Fruit fly (Drosophila melanogaster): ENCODE results near the gene CG15771.
A peak's percentile ranks its signal among the peaks of the same experiment; 100 is the strongest.

CG15771 gene

DNA sequence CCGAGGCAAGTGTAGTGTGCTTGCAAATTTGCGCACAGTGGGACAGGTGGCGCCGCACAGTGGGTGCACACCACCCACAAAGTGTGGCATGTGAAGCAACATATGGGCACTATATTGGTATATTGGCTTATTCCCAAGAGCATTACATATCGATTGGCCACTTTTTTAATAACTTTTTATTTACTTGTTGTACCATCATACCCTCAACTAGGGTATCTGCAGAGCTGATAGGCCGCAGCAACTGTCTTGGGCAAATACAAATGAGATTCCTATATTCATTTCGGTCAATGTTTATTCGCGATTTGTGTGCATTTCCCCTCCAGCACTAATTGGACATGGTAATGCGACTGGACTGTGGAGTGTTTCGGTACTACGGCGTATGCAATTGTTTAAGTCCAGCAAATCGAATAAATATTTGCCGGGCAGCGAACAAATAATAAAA is 30.6 kb upstream of the CG15771 start (continued):
- TF ChIP-seq pum (GFP tag; optimal IDR thresholded peaks at IDR 0.05): peak; percentile 35
- TF ChIP-seq unc-4 (GFP tag; IDR thresholded peaks at IDR 0.05; ENCODE audit: partially characterized antibody): no peak
- no peak for TF ChIP-seq al (GFP tag; IDR thresholded peaks at IDR 0.05)
- no peak for TF ChIP-seq pho (GFP tag; optimal IDR thresholded peaks at IDR 0.05)
- TF ChIP-seq CG9876 (GFP tag; optimal IDR thresholded peaks at IDR 0.05): peak; percentile 28
- TF ChIP-seq CG8359 (GFP tag; optimal IDR thresholded peaks at IDR 0.05; ENCODE audit: borderline replicate concordance): peak; percentile 31
- TF ChIP-seq gsb-n (tag; optimal IDR thresholded peaks at IDR 0.05): peak; percentile 64
- peak; percentile 7 for TF ChIP-seq CG9609 (GFP tag; optimal IDR thresholded peaks at IDR 0.05)
- TF ChIP-seq ttk (GFP tag; IDR thresholded peaks at IDR 0.05): peak; percentile 32
- TF ChIP-seq CG1792 (GFP tag; optimal IDR thresholded peaks at IDR 0.05): no peak
- TF ChIP-seq slbo (GFP tag; IDR thresholded peaks at IDR 0.05): peak; percentile 68
- 0 out of 2 replicates have a peak, but pooled peaks have one; percentile 53 for TF ChIP-seq CG32772 (GFP tag; IDR thresholded peaks at IDR 0.05)
- no peak for TF ChIP-seq HLH4C (GFP tag; IDR thresholded peaks at IDR 0.05; ENCODE audit: partially characterized antibody)
- TF ChIP-seq Dad (GFP tag; optimal IDR thresholded peaks at IDR 0.05): peak; percentile 7
- peak; percentile 51; the same call in 1 of the 3 replicates for TF ChIP-seq CG11093 (GFP tag; IDR thresholded peaks at IDR 0.05)
- TF ChIP-seq D19A (tag; optimal IDR thresholded peaks at IDR 0.05): peak; percentile 32
- TF ChIP-seq CG30431 (GFP tag; optimal IDR thresholded peaks at IDR 0.05): peak; percentile 17
- no peak for TF ChIP-seq br (optimal IDR thresholded peaks at IDR 0.05)
- TF ChIP-seq salm (tag; optimal IDR thresholded peaks at IDR 0.05): peak; percentile 33
- no peak for TF ChIP-seq Atf6 (GFP tag; IDR thresholded peaks at IDR 0.05)
- peak; percentile 33 for TF ChIP-seq Atf-2 (GFP tag; optimal IDR thresholded peaks at IDR 0.05)
- TF ChIP-seq CG2712 (tag; optimal IDR thresholded peaks at IDR 0.05): peak; percentile 39
- TF ChIP-seq CG5180 (GFP tag; optimal IDR thresholded peaks at IDR 0.05): peak; percentile 9
- no peak for TF ChIP-seq CG42726 (GFP tag; IDR thresholded peaks at IDR 0.05; ENCODE audit: partially characterized antibody)
- no peak for TF ChIP-seq Adf1 (GFP tag; IDR thresholded peaks at IDR 0.05)
- TF ChIP-seq CG3995 (GFP tag; optimal IDR thresholded peaks at IDR 0.05): no peak
- peak; percentile 51 for TF ChIP-seq nerfin-1 (tag; optimal IDR thresholded peaks at IDR 0.05)
- TF ChIP-seq Nf-YB (GFP tag; optimal IDR thresholded peaks at IDR 0.05): peak; percentile 29
- no peak for TF ChIP-seq CG4282 (GFP tag; optimal IDR thresholded peaks at IDR 0.05)
- peak; percentile 55 for TF ChIP-seq Ptx1 (GFP tag; IDR thresholded peaks at IDR 0.05)
- no peak for TF ChIP-seq hbn (GFP tag; IDR thresholded peaks at IDR 0.05; ENCODE audit: partially characterized antibody)
- peak; percentile 21 for TF ChIP-seq Vsx1 (GFP tag; optimal IDR thresholded peaks at IDR 0.05)
- peak; percentile 67 for TF ChIP-seq CG15696 (tag; optimal IDR thresholded peaks at IDR 0.05)
- TF ChIP-seq CG14050 (GFP tag; IDR thresholded peaks at IDR 0.05): peak; percentile 28; the same call in 1 of the 3 replicates
- TF ChIP-seq CG8388 (GFP tag; optimal IDR thresholded peaks at IDR 0.05): peak; percentile 20

DNA sequence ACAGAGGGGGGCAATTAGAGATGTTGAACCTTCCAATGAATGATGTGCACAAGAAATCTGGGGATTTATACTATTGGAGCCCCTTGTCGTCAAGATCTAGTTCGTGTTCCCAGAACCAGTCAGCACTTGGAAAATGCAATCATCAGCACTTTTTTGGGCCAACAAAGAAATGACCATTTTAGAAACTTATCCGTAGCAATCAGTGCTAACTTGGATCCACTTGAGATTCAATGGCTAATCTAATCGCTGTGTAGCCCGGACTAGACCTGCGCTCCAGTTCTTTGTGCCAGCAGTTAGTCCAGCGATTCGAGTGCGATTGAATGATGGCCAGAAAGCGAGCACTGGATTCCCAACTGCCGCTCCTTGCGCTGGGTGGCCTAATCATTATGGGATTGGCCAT is 22.9 kb upstream of the CG15771 start, which contains the start of gene CG15773:
Gene CG15773, plus strand, starts transcription at position 301 of the 400 bp plus-strand sequence.
- TF ChIP-seq Antp (GFP tag; optimal IDR thresholded peaks at IDR 0.05): no peak
- no peak for TF ChIP-seq disco-r (GFP tag; optimal IDR thresholded peaks at IDR 0.05)
- TF ChIP-seq MBD-R2 (GFP tag; IDR thresholded peaks at IDR 0.05): no peak
- TF ChIP-seq exex (tag; optimal IDR thresholded peaks at IDR 0.05): peak; percentile 8
- TF ChIP-seq CG10565 (GFP tag; optimal IDR thresholded peaks at IDR 0.05): no peak
- TF ChIP-seq croc (GFP tag; conservative IDR thresholded peaks at IDR 0.05): no peak
- TF ChIP-seq gt (GFP tag; IDR thresholded peaks at IDR 0.05): no peak
- TF ChIP-seq fd102C (GFP tag; optimal IDR thresholded peaks at IDR 0.05): no peak
- no peak for TF ChIP-seq CG15269 (tag; optimal IDR thresholded peaks at IDR 0.05)
- no peak for TF ChIP-seq scrt (GFP tag; optimal IDR thresholded peaks at IDR 0.05)
- no peak for TF ChIP-seq Awh (GFP tag; IDR thresholded peaks at IDR 0.05)
- TF ChIP-seq yki (optimal IDR thresholded peaks at IDR 0.05): no peak
- no peak for TF ChIP-seq prd (optimal IDR thresholded peaks at IDR 0.05)
- no peak for TF ChIP-seq prd (GFP tag; IDR thresholded peaks at IDR 0.05)
- TF ChIP-seq CG15514 (GFP tag; optimal IDR thresholded peaks at IDR 0.05): peak; percentile 84
- no peak for TF ChIP-seq pzg (GFP tag; optimal IDR thresholded peaks at IDR 0.05)
- TF ChIP-seq grn (GFP tag; optimal IDR thresholded peaks at IDR 0.05): peak; percentile 26
- TF ChIP-seq CG6765 (GFP tag; optimal IDR thresholded peaks at IDR 0.05): no peak
- no peak for TF ChIP-seq CG3847 (GFP tag; IDR thresholded peaks at IDR 0.05)

Data from whole organism, embryonic.